Worm (Caenorhabditis elegans) whole organism, L4 larva: Measurements from ENCODE around the gene F57B1.5.

ENCODE experiments used
- T26A8.4 ChIP-seq: fragments of 200-800 bp; sonication (Bioruptor generic); IDR thresholded peaks from 2 replicates; pipeline ENCODE4 v1.3.6; 2022; ENCODE audit warnings: missing genetic modification characterization, missing compliant biosample characterization
- ces-1 ChIP-seq: fragments of 150-350 bp; sonication (generic microtip); optimal IDR thresholded peaks from 4 replicates; lab custom pipeline; 2014; ENCODE audit warnings: missing biosample characterization, missing genetic modification reagents, missing genetic modification characterization
- hlh-11 ChIP-seq: fragments of 200-800 bp; sonication (Bioruptor generic); optimal IDR thresholded peaks from 2 replicates; lab custom pipeline; 2018; ENCODE audit warnings: mild to moderate bottlenecking, missing genetic modification characterization, missing compliant biosample characterization
- lin-13 ChIP-seq: fragments of 150-350 bp; optimal IDR thresholded peaks from 2 replicates; lab custom pipeline; 2014; ENCODE audit warnings: missing biosample characterization, missing genetic modification reagents, missing genetic modification characterization
- lin-15B ChIP-seq: fragments of 150-350 bp; sonication (generic microtip); optimal IDR thresholded peaks from 3 replicates; lab custom pipeline; 2014; ENCODE audit warnings: missing biosample characterization, missing genetic modification characterization
- lsy-2 ChIP-seq, 2 experiments: fragments of 150-350 bp in 1 of 2; sonication (generic microtip) in 1 of 2; optimal IDR thresholded peaks; 2 replicates each; lab custom pipeline; 2014 to 2017; ENCODE audit warnings: missing biosample characterization in 2 of 2, missing genetic modification characterization in 2 of 2
- mdl-1 ChIP-seq, 2 experiments: fragments of 150-350 bp in 1 of 2; sonication (generic microtip) in 1 of 2; optimal IDR thresholded peaks; 2 replicates each; lab custom pipeline; 2014 to 2017; ENCODE audit warnings: missing biosample characterization in 2 of 2, missing genetic modification characterization in 2 of 2
- nhr-6 ChIP-seq: fragments of 150-350 bp; optimal IDR thresholded peaks from 2 replicates; lab custom pipeline; 2014; ENCODE audit warnings: missing biosample characterization, missing genetic modification characterization
- zag-1 ChIP-seq: fragments of 150-350 bp; optimal IDR thresholded peaks from 2 replicates; lab custom pipeline; 2014; ENCODE audit warnings: missing biosample characterization, missing genetic modification characterization

DNA sequence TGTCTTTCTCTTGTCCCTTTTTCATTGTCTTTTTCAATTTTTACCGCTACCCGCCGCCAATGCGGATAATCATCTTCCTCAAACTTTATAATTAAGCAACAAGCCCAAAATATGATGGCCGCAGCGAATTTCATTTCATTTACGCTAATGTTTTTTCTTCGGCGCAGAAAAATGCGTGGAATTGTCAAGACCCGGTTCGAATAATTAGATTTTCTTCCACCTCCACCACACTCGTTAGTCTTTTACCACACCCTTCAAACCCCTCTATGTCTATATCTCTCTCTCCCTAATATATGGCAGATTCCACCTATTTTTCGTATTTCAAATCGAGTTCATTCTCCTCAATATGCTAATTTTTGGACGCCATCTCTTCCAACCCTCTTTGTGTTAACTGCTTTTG lies 37.0 kb upstream of the F57B1.5 start:
- TF ChIP-seq lin-13: no peak
- TF ChIP-seq mdl-1 (tag; optimal IDR thresholded peaks at IDR 0.05; lab: Kevin White, UChicago): no peak
- no peak for TF ChIP-seq lin-15B
- TF ChIP-seq nhr-6 (tag; lab: Kevin White, UChicago): no peak
- no peak for TF ChIP-seq T26A8.4 (GFP tag; lab: Robert Waterston, UW)
- no peak for TF ChIP-seq hlh-11 (tag; lab: Kevin White, UChicago)
- TF ChIP-seq lsy-2 (tag; optimal IDR thresholded peaks at IDR 0.05; lab: Kevin White, UChicago): no peak
- no peak for TF ChIP-seq zag-1
- TF ChIP-seq ces-1: no peak
